Worm (Caenorhabditis elegans): Measurements from ENCODE around the gene F40G9.9.

- TF ChIP-seq ceh-27 (GFP tag; optimal IDR thresholded peaks at IDR 0.05) (no peak), pha-4 (tag; optimal IDR thresholded peaks at IDR 0.05) (no peak), nfya-1 (tag; optimal IDR thresholded peaks at IDR 0.05; ENCODE audit: borderline replicate concordance, insufficient read depth) (no peak), lin-35 (GFP tag; optimal IDR thresholded peaks at IDR 0.05) (no peak), ama-1 (optimal IDR thresholded peaks at IDR 0.05) (no peak), ama-1 (GFP tag; optimal IDR thresholded peaks at IDR 0.05) (no peak), ztf-28 (GFP tag; IDR thresholded peaks at IDR 0.05) (no peak), somi-1 (GFP tag; optimal IDR thresholded peaks at IDR 0.05) (no peak), F37B4.10 (GFP tag; IDR thresholded peaks at IDR 0.05) (no peak), hsf-1 (GFP tag; IDR thresholded peaks at IDR 0.05) (no peak), snpc-4 (GFP tag; optimal IDR thresholded peaks at IDR 0.05) (no peak), snpc-4 (tag; optimal IDR thresholded peaks at IDR 0.05) (no peak)
These were observed 2.0 kb upstream of the F40G9.9 start, which contains the start of gene F40G9.19 for ce11 chrIII:173501-173900.
